Fruit fly (Drosophila melanogaster) Kc167 (cell line): Measurements from ENCODE around the gene CG12535.

Experiments used
- Myc ChIP-seq: fragments of >200 bp; optimal IDR thresholded peaks from 2 replicates; lab custom pipeline; 2017; ENCODE audit warnings: missing external identifiers
- Sin3A ChIP-seq: fragments of >200 bp; optimal IDR thresholded peaks from 2 replicates; lab custom pipeline; 2018; ENCODE audit warnings: missing external identifiers
- h ChIP-seq: fragments of >200 bp; optimal IDR thresholded peaks from 3 replicates; lab custom pipeline; 2018; ENCODE audit warnings: missing external identifiers
- insv ChIP-seq: fragments of >200 bp; optimal IDR thresholded peaks from 3 replicates; lab custom pipeline; 2018; ENCODE audit warnings: missing external identifiers
- psq ChIP-seq: fragments of >200 bp; optimal IDR thresholded peaks from 2 replicates; lab custom pipeline; 2017; ENCODE audit warnings: missing external identifiers
- ttk ChIP-seq: sonication (Bioruptor generic); optimal IDR thresholded peaks from 2 replicates; lab custom pipeline; 2017; ENCODE audit warnings: missing external identifiers

Gene CG12535

dm6 chrX:3355180-3355579, 93.6 kb downstream of the CG12535 start:
- TF ChIP-seq insv (lab: Kevin White, UChicago): no peak
- no peak for TF ChIP-seq h (lab: Kevin White, UChicago)
- no peak for TF ChIP-seq Myc (lab: Kevin White, UChicago)
- no peak for TF ChIP-seq Sin3A (lab: Kevin White, UChicago)
- TF ChIP-seq psq (lab: Kevin White, UChicago): no peak
- no peak for TF ChIP-seq ttk (lab: Kevin White, UChicago)

DNA sequence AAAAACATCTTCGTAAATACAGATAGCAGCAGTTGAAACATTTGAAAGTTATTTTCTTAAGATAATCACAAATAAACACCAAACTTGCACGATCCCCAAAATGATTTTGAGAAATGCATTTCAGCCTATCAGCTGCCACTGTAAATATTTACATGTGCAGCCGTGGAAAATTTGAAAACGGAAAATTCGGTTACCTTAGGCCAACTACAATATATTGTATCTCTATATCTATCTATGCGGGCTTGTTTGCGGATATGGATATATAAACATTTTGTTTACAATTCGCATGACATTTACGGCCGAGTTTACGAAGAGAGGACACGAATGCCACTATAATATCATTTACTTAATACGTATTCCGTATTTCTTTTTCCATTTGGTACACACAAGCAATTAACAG, 94.3 kb downstream of the CG12535 start:
- TF ChIP-seq Sin3A (lab: Kevin White, UChicago) (no peak), insv (lab: Kevin White, UChicago) (no peak), h (lab: Kevin White, UChicago) (no peak), ttk (lab: Kevin White, UChicago) (no peak), psq (lab: Kevin White, UChicago) (no peak), Myc (lab: Kevin White, UChicago) (no peak)

DNA sequence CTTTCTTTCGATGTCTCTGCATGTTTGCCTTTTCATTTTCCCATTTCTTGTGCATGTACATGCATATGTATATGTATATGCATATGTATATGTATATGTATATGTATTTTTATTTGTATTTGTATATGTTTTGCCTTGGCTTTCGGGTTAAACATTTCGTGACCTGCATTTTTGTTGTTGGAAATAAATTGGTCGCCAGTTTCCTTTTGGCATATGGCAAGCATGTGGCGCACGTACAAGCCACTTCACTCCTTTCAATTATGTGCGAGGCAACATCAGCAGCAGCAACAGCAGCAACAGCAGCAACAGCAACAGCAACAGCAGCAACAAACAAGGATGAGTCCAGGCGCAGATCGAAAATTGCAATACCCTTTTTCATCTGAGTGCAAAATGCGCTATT, 97.2 kb downstream of the CG12535 start:
- TF ChIP-seq Sin3A (lab: Kevin White, UChicago): no peak

DNA sequence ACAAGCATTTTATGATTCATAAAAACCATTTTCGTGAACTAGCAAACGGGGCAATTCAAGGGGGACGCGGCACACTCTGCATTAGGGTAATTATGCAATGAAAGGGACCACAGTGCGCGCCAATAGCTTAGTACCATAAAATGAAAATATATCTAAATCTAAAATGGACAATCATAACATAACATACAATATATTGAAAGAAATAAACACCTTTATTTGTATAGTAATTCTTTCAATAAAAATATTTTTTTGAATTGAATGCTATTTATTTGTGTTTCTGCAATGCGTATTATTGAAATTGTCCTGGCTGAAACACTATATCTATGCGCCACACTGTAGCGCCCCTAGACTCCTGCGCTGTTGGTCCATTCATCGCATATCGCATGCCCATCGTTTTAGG, 97.8 kb downstream of the CG12535 start:
- TF ChIP-seq Sin3A (lab: Kevin White, UChicago) (no peak), psq (lab: Kevin White, UChicago) (no peak), Myc (lab: Kevin White, UChicago) (no peak), insv (lab: Kevin White, UChicago) (no peak), ttk (lab: Kevin White, UChicago) (no peak), h (lab: Kevin White, UChicago) (no peak)

dm6 chrX:3349598-3350237, 99.0 kb downstream of the CG12535 start:
- TF ChIP-seq Sin3A (lab: Kevin White, UChicago) (no peak), psq (lab: Kevin White, UChicago) (no peak), h (lab: Kevin White, UChicago) (no peak), insv (lab: Kevin White, UChicago) (no peak), ttk (lab: Kevin White, UChicago) (no peak), Myc (lab: Kevin White, UChicago) (no peak)

DNA sequence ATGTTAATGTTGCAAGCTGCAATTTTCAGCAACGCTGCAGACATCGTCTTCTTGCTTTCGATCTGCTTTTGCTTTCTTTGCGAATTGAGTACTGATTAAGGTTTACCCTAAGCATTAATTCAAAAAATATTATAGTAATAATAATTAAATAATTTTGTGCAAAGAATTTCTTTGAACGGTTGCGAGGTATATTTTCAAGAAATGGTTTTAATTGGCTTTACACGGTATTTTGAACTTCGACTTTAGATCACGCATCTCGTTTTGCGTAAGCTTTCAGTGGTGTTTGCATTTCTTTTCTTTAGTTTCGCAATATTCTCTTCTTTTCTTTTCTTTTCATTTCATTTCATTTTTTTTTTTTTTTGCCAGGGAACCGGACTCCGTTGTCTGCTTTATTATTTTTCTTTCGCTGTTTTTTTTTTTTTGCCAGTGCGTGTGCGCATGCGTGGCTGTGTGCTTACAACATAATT, 102.1 kb downstream of the CG12535 start:
- TF ChIP-seq psq (lab: Kevin White, UChicago): no peak
- no peak for TF ChIP-seq insv (lab: Kevin White, UChicago)

- TF ChIP-seq h (lab: Kevin White, UChicago) (no peak), Myc (lab: Kevin White, UChicago) (no peak), ttk (lab: Kevin White, UChicago) (no peak), psq (lab: Kevin White, UChicago) (no peak), insv (lab: Kevin White, UChicago) (no peak), Sin3A (lab: Kevin White, UChicago) (no peak)
Measured at dm6 chrX:3344439-3345308, 104.1 kb downstream of the CG12535 start.

DNA sequence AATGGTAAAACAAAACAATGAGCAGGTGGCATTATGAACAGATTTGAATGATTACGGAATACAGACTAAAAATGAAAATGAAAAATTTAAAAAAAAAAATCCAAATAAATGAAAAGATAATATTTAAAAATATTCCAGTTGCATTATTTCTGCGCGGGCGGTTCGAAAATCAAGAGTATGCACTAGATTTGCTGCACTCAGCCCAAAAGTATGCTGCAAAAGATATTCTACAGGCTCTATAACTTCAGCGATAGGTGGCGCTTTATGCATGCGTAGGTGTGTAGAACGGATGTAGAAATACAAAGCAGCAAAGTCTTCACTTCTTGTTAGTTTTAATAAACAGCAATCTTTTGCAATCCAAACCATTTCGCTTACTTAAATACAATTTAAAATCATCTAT, 105.1 kb downstream of the CG12535 start:
- no peak for TF ChIP-seq Sin3A (lab: Kevin White, UChicago)
- TF ChIP-seq psq (lab: Kevin White, UChicago): no peak
- TF ChIP-seq Myc (lab: Kevin White, UChicago): no peak
- TF ChIP-seq ttk (lab: Kevin White, UChicago): no peak
- TF ChIP-seq h (lab: Kevin White, UChicago): no peak
- no peak for TF ChIP-seq insv (lab: Kevin White, UChicago)
